Worm (Caenorhabditis elegans): ENCODE results near the gene pcf-11.
A peak's percentile ranks its signal among the peaks of the same experiment; 100 is the strongest.

ce11 chrIII:5047175-5047574, 22.5 kb downstream of the pcf-11 start, which contains the start of gene txbp-3:
- TF ChIP-seq pag-3 (tag; optimal IDR thresholded peaks at IDR 0.05; ENCODE audit: borderline replicate concordance, insufficient read depth) (no peak), irx-1 (tag; optimal IDR thresholded peaks at IDR 0.05) (peak; percentile 20), fkh-10 (GFP tag; optimal IDR thresholded peaks at IDR 0.05) (no peak), mab-9 (GFP tag; IDR thresholded peaks at IDR 0.05) (no peak)

Data from whole organism, L1 larva.